Worm (Caenorhabditis elegans) whole organism, L1 larva: ENCODE results near the gene znf-593.
A peak's percentile ranks its signal among the peaks of the same experiment; 100 is the strongest.

Experiments used
- C04F5.9 ChIP-seq: sonication (generic microtip); optimal IDR thresholded peaks from 2 replicates; lab custom pipeline; 2016; ENCODE audit warnings: missing genetic modification characterization, missing compliant biosample characterization
- C16A3.4 ChIP-seq: fragments of 150-350 bp; optimal IDR thresholded peaks from 2 replicates; lab custom pipeline; 2014; ENCODE audit warnings: missing biosample characterization, missing genetic modification characterization
- C34B4.2 ChIP-seq: sonication (generic microtip); optimal IDR thresholded peaks from 2 replicates; lab custom pipeline; 2017; ENCODE audit warnings: mild to moderate bottlenecking, missing genetic modification characterization, missing compliant biosample characterization
- Y116A8C.19 ChIP-seq: sonication (generic microtip); optimal IDR thresholded peaks from 2 replicates; lab custom pipeline; 2016; ENCODE audit warnings: missing compliant biosample characterization, missing genetic modification characterization, borderline replicate concordance
- blmp-1 ChIP-seq: fragments of 150-350 bp; optimal IDR thresholded peaks from 2 replicates; lab custom pipeline; 2014; ENCODE audit warnings: missing biosample characterization, missing genetic modification characterization
- ceh-90 ChIP-seq: sonication (generic microtip); optimal IDR thresholded peaks from 2 replicates; lab custom pipeline; 2016; ENCODE audit warnings: missing genetic modification characterization, missing compliant biosample characterization
- dsc-1 ChIP-seq: sonication (generic microtip); optimal IDR thresholded peaks from 2 replicates; lab custom pipeline; 2016; ENCODE audit warnings: mild to moderate bottlenecking, missing genetic modification characterization, missing compliant biosample characterization
- efl-3 ChIP-seq: fragments of 200-800 bp; sonication (Bioruptor generic); optimal IDR thresholded peaks from 2 replicates; lab custom pipeline; 2018; ENCODE audit warnings: mild to moderate bottlenecking, missing genetic modification characterization, missing compliant biosample characterization
- egl-13 ChIP-seq: sonication (generic microtip); optimal IDR thresholded peaks from 2 replicates; lab custom pipeline; 2016; ENCODE audit warnings: missing genotype, missing genetic modification reagents, missing genetic modification characterization, missing compliant biosample characterization
- elt-2 ChIP-seq: sonication (generic microtip); optimal IDR thresholded peaks from 2 replicates; lab custom pipeline; 2016; ENCODE audit warnings: missing genetic modification characterization, mild to moderate bottlenecking, inconsistent platforms, missing compliant biosample characterization, missing genetic modification reagents
- fkh-8 ChIP-seq: sonication (generic microtip); optimal IDR thresholded peaks from 2 replicates; lab custom pipeline; 2016; ENCODE audit warnings: mild to moderate bottlenecking, missing genetic modification characterization, missing compliant biosample characterization
- grh-1 ChIP-seq: fragments of 200-800 bp; sonication (Bioruptor generic); IDR thresholded peaks from 2 replicates; pipeline ENCODE4 v1.3.6; 2022; ENCODE audit warnings: missing genetic modification reagents, missing genetic modification characterization, missing compliant biosample characterization
- hlh-4 ChIP-seq: sonication (generic microtip); optimal IDR thresholded peaks from 2 replicates; lab custom pipeline; 2016; ENCODE audit warnings: mild to moderate bottlenecking, missing genetic modification characterization, missing compliant biosample characterization
- isw-1 ChIP-seq: fragments of 200-800 bp; sonication (Bioruptor generic); IDR thresholded peaks from 2 replicates; pipeline ENCODE4 v1.3.6; 2022; ENCODE audit warnings: missing genetic modification characterization, missing compliant biosample characterization
- jun-1 ChIP-seq: fragments of 150-350 bp; optimal IDR thresholded peaks from 2 replicates; lab custom pipeline; 2014; ENCODE audit warnings: missing biosample characterization, missing genetic modification reagents, missing genetic modification characterization
- lin-13 ChIP-seq: fragments of 150-350 bp; optimal IDR thresholded peaks from 2 replicates; lab custom pipeline; 2014; ENCODE audit warnings: missing biosample characterization, missing genetic modification reagents, missing genetic modification characterization
- lin-14 ChIP-seq: fragments of 200-800 bp; sonication (Bioruptor generic); optimal IDR thresholded peaks from 2 replicates; lab custom pipeline; 2018; ENCODE audit warnings: mild to moderate bottlenecking, missing genetic modification characterization, moderate library complexity, missing compliant biosample characterization
- lin-15B ChIP-seq: fragments of 150-350 bp; sonication (generic microtip); optimal IDR thresholded peaks from 3 replicates; lab custom pipeline; 2014; ENCODE audit warnings: missing biosample characterization, missing genetic modification characterization
- lin-39 ChIP-seq: fragments of 150-350 bp; optimal IDR thresholded peaks from 2 replicates; lab custom pipeline; 2014; ENCODE audit warnings: missing biosample characterization, missing genetic modification reagents, missing genetic modification characterization
- lsy-2 ChIP-seq, 2 experiments: fragments of 150-350 bp; optimal IDR thresholded peaks; 2 replicates each; lab custom pipeline; 2014; ENCODE audit warnings: missing biosample characterization in 2 of 2, missing genetic modification characterization in 2 of 2
- mab-9 ChIP-seq: fragments of 200-800 bp; sonication (Bioruptor generic); IDR thresholded peaks from 2 replicates; pipeline ENCODE4 v1.3.6; 2022; ENCODE audit warnings: missing genetic modification reagents, missing genetic modification characterization, missing compliant biosample characterization
- mdl-1 ChIP-seq, 2 experiments: fragments of 150-350 bp; optimal IDR thresholded peaks; 2 replicates each; lab custom pipeline; 2014 to 2017; ENCODE audit warnings: missing biosample characterization in 2 of 2, missing genetic modification characterization in 2 of 2, inconsistent platforms in 1 of 2
- mef-2 ChIP-seq: fragments of 150-350 bp; optimal IDR thresholded peaks from 2 replicates; lab custom pipeline; 2014; ENCODE audit warnings: missing biosample characterization, missing genetic modification characterization
- nhr-11 ChIP-seq: fragments of 150-350 bp; optimal IDR thresholded peaks from 2 replicates; lab custom pipeline; 2014; ENCODE audit warnings: missing biosample characterization, missing genetic modification characterization
- nhr-19 ChIP-seq: fragments of 200-800 bp; sonication (Bioruptor generic); conservative IDR thresholded peaks from 2 replicates; pipeline ENCODE4 v1.3.6; 2022; ENCODE audit warnings: missing genetic modification characterization, missing compliant biosample characterization
- nhr-47 ChIP-seq: sonication (generic microtip); optimal IDR thresholded peaks from 2 replicates; lab custom pipeline; 2016; ENCODE audit warnings: mild to moderate bottlenecking, missing genetic modification characterization, moderate library complexity, missing compliant biosample characterization
- nhr-71 ChIP-seq: sonication (generic microtip); optimal IDR thresholded peaks from 2 replicates; lab custom pipeline; 2016; ENCODE audit warnings: mild to moderate bottlenecking, missing genetic modification characterization, moderate library complexity, missing compliant biosample characterization
- nhr-76 ChIP-seq: sonication (generic microtip); optimal IDR thresholded peaks from 2 replicates; lab custom pipeline; 2017; ENCODE audit warnings: missing biosample characterization, missing genetic modification characterization
- nhr-85 ChIP-seq: sonication (generic microtip); peaks from one replicate; lab custom pipeline; 2016; ENCODE audit warnings: missing genetic modification characterization, inconsistent platforms, missing compliant biosample characterization
- nhr-90 ChIP-seq: sonication (generic microtip); optimal IDR thresholded peaks from 2 replicates; lab custom pipeline; 2016; ENCODE audit warnings: mild to moderate bottlenecking, missing genetic modification characterization, missing compliant biosample characterization; ENCODE audit not compliant: poor library complexity
- pqm-1 ChIP-seq: sonication (generic microtip); optimal IDR thresholded peaks from 3 replicates; lab custom pipeline; 2017; ENCODE audit warnings: missing biosample characterization, missing genetic modification characterization
- rnt-1 ChIP-seq: sonication (generic microtip); optimal IDR thresholded peaks from 2 replicates; lab custom pipeline; 2016; ENCODE audit warnings: mild to moderate bottlenecking, missing genetic modification characterization, moderate library complexity, missing compliant biosample characterization
- snu-23 ChIP-seq: sonication (generic microtip); optimal IDR thresholded peaks from 2 replicates; lab custom pipeline; 2016; ENCODE audit warnings: missing genetic modification characterization, missing compliant biosample characterization
- sox-4 ChIP-seq: sonication (generic microtip); optimal IDR thresholded peaks from 2 replicates; lab custom pipeline; 2016; ENCODE audit warnings: missing genetic modification characterization, missing compliant biosample characterization
- sptf-1 ChIP-seq: fragments of 150-350 bp; optimal IDR thresholded peaks from 2 replicates; lab custom pipeline; 2014; ENCODE audit warnings: missing biosample characterization, missing genetic modification characterization
- sup-37 ChIP-seq: fragments of 200-800 bp; sonication (Bioruptor generic); optimal IDR thresholded peaks from 2 replicates; lab custom pipeline; 2018; ENCODE audit warnings: mild to moderate bottlenecking, missing genetic modification characterization, missing compliant biosample characterization
- tbx-2 ChIP-seq: sonication (generic microtip); optimal IDR thresholded peaks from 2 replicates; lab custom pipeline; 2016; ENCODE audit warnings: missing genetic modification characterization, missing compliant biosample characterization
- tlp-1 ChIP-seq: fragments of 150-350 bp; optimal IDR thresholded peaks from 2 replicates; lab custom pipeline; 2014; ENCODE audit warnings: missing biosample characterization, missing genetic modification characterization
- xbp-1 ChIP-seq: sonication (generic microtip); optimal IDR thresholded peaks from 2 replicates; lab custom pipeline; 2016; ENCODE audit warnings: missing genetic modification characterization, missing compliant biosample characterization
- zip-4 ChIP-seq: fragments of 200-800 bp; sonication (Bioruptor generic); optimal IDR thresholded peaks from 2 replicates; lab custom pipeline; 2018; ENCODE audit warnings: mild to moderate bottlenecking, missing genetic modification characterization, moderate library complexity, missing compliant biosample characterization

The znf-593 gene

DNA sequence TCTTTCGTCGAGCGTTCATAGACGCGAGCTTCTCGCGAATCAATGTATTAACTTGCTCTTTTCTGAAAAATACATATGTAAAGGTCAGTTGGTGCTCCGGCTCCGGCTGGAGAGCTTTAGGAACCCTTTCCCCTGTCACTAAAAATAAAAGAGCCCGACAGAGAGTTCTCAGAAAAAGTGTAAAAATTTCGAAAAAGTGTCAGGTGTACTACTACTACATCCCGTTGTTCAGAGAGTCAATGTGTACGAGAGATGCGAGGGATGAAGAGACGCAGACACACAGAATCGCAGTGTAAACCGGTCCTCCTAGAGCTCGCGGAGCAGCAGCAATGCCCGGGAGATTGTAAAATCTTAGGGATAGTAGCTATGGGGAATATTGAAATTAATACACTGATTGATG is 24.1 kb upstream of the znf-593 start (continued):
- TF ChIP-seq isw-1 (GFP tag; lab: Robert Waterston, UW) (no peak), nhr-85 (tag; lab: Kevin White, UChicago) (no peak), C34B4.2 (tag; lab: Kevin White, UChicago) (no peak), zip-4 (no peak), nhr-47 (tag; lab: Kevin White, UChicago) (peak; percentile 54)

ce11 chrIII:11940008-11940407 is 21.5 kb upstream of the znf-593 start:
- TF ChIP-seq C04F5.9 (tag; lab: Kevin White, UChicago) (peak; percentile 97), lsy-2 (tag; optimal IDR thresholded peaks at IDR 0.05; lab: Kevin White, UChicago) (peak in 1 of 2 experiments; percentile 27)

DNA sequence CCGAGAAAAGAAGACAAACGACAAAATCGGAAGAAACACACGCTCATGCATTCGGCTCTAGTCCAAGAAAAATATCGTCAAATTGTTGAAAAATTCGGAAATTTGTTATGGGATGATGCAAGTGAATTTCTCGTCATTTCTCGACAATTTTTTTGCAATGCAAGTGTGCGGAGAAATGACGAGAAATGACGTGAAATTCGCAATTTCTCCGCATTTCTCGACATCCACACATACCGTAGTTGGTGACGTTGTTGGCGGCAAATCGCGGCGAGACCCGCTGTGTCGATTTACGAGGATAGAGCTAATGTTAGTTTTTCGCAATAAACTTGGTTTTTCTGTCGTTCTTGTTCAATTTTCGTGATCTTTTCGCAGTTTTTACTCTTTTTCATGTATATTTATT is 20.7 kb upstream of the znf-593 start:
- TF ChIP-seq lsy-2 (tag; optimal IDR thresholded peaks at IDR 0.05; lab: Kevin White, UChicago) = peak in 1 of 2 experiments; percentile 2
- TF ChIP-seq C04F5.9 (tag; lab: Kevin White, UChicago) = peak; percentile 97

DNA sequence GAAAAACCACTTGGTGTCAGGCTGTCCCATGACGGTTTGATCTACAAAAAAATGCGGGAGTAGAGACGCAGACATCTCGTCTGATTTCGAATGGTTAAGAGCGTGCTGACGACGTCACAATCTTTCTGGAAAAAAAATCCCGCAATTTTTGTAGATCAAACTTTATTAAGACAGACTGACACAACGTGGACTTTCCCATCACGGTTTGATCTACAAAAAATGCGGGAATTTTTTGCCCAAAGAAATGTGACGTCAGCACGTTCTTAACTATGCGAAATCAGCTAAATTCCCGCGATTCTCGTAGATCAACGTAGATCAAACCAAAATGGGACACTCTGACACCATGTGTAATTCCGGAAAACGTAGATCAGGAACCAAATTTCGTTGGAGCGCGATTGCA is 20.0 kb upstream of the znf-593 start:
- TF ChIP-seq sup-37 (GFP tag; lab: Kevin White, UChicago) (no peak), efl-3 (GFP tag; lab: Kevin White, UChicago) (no peak), Y116A8C.19 (tag; lab: Kevin White, UChicago) (no peak), xbp-1 (no peak), lin-13 (GFP tag; lab: Kevin White, UChicago) (no peak), nhr-85 (tag; lab: Kevin White, UChicago) (no peak), pqm-1 (tag; lab: Kevin White, UChicago) (no peak)

DNA sequence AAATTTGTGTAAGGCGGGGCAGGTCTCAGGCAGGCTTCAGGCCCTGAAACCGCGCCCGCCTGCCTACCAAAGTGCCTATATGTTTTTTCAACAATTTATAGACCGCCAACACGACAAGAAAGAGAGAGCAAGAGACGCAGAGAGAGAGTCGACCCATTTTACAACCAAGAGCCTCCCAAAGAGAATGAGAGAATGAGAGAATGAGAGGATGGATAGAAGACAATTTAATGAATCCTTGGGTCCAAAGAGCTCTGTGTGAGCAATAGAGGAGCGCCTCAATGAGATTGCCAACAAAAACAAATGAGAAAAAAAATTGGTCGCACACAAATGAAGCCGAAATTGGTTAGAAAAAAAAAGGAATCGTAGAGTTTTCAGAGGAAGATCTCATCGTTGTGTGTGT is 19.4 kb upstream of the znf-593 start:
- TF ChIP-seq lin-39 (tag; lab: Kevin White, UChicago) (no peak), nhr-76 (tag; lab: Kevin White, UChicago) (no peak), dsc-1 (peak; percentile 20), nhr-47 (tag; lab: Kevin White, UChicago) (no peak), lin-14 (GFP tag; lab: Kevin White, UChicago) (peak; percentile 50), blmp-1 (tag; lab: Kevin White, UChicago) (no peak), hlh-4 (tag; lab: Kevin White, UChicago) (no peak), nhr-71 (tag; lab: Kevin White, UChicago) (peak; percentile 50), lsy-2 (tag; optimal IDR thresholded peaks at IDR 0.05; lab: Kevin White, UChicago) (peak; percentile 14 to 42), jun-1 (tag; lab: Kevin White, UChicago) (no peak), tbx-2 (tag; lab: Kevin White, UChicago) (peak; percentile 14), snu-23 (peak; percentile 19), nhr-19 (GFP tag; lab: Robert Waterston, UW) (no peak), rnt-1 (tag; lab: Kevin White, UChicago) (peak; percentile 45)
- TF ChIP-seq, all 84 proteins: peak for 7

- TF ChIP-seq nhr-76 (tag; lab: Kevin White, UChicago) (no peak), lin-14 (GFP tag; lab: Kevin White, UChicago) (peak; percentile 34), mdl-1 (tag; optimal IDR thresholded peaks at IDR 0.05; lab: Kevin White, UChicago) (no peak), fkh-8 (peak; percentile 39), grh-1 (GFP tag; lab: Robert Waterston, UW) (no peak), mef-2 (tag; lab: Kevin White, UChicago) (no peak), sptf-1 (tag; lab: Kevin White, UChicago) (no peak), nhr-90 (tag; lab: Kevin White, UChicago) (no peak), nhr-47 (tag; lab: Kevin White, UChicago) (peak; percentile 29), mab-9 (GFP tag; lab: Robert Waterston, UW) (no peak), snu-23 (no peak), nhr-11 (no peak), lin-39 (tag; lab: Kevin White, UChicago) (no peak), rnt-1 (tag; lab: Kevin White, UChicago) (peak; percentile 24), elt-2 (tag; lab: Kevin White, UChicago) (no peak), tlp-1 (no peak), nhr-71 (tag; lab: Kevin White, UChicago) (peak; percentile 30), tbx-2 (tag; lab: Kevin White, UChicago) (peak; percentile 25), dsc-1 (peak; percentile 6), lin-15B (tag; lab: Kevin White, UChicago) (no peak), sup-37 (GFP tag; lab: Kevin White, UChicago) (no peak), sox-4 (tag; lab: Kevin White, UChicago) (no peak), egl-13 (no peak), C16A3.4 (tag; lab: Kevin White, UChicago) (no peak), efl-3 (GFP tag; lab: Kevin White, UChicago) (no peak), xbp-1 (peak; percentile 2), ceh-90 (tag; lab: Kevin White, UChicago) (no peak)
These were observed 18.3 kb upstream of the znf-593 start for ce11 chrIII:11936668-11937276.
